Fruit fly (Drosophila melanogaster): Measurements from ENCODE around the gene CG14418.

- TF ChIP-seq Hr83 (GFP tag; optimal IDR thresholded peaks at IDR 0.05; ENCODE audit: poor library complexity, severe bottlenecking) (no peak), woc (GFP tag; optimal IDR thresholded peaks at IDR 0.05) (no peak), Myc (optimal IDR thresholded peaks at IDR 0.05) (no peak)
Measured at dm6 chrX:2927158-2927557, 43.7 kb upstream of the CG14418 start, which contains the start of gene CG14424.
